Worm (Caenorhabditis elegans): Measurements from ENCODE around the gene dsc-1.

The dsc-1 gene

ce11 chrX:15036287-15036686, 1.7 kb upstream of the dsc-1 start (continued):
- TF ChIP-seq ZK185.1 (tag; optimal IDR thresholded peaks at IDR 0.05; ENCODE audit: poor library complexity, severe bottlenecking) (peak; percentile 19), nhr-179 (tag; optimal IDR thresholded peaks at IDR 0.05) (no peak)

ce11 chrX:15035748-15036147, 1.1 kb upstream of the dsc-1 start:
- TF ChIP-seq madf-10 (tag; optimal IDR thresholded peaks at IDR 0.05) (no peak), rpc-1 (optimal IDR thresholded peaks at IDR 0.05) (no peak), rpc-1 (tag; optimal IDR thresholded peaks at IDR 0.05) (no peak), F57C9.4 (tag; optimal IDR thresholded peaks at IDR 0.05) (no peak), C17E4.6 (GFP tag; IDR thresholded peaks at IDR 0.05) (no peak), sptf-2 (GFP tag; optimal IDR thresholded peaks at IDR 0.05) (no peak), B0035.1 (tag; optimal IDR thresholded peaks at IDR 0.05) (no peak), ztf-6 (GFP tag; IDR thresholded peaks at IDR 0.05) (no peak), atf-7 (tag; optimal IDR thresholded peaks at IDR 0.05) (no peak), snpc-1.3 (tag; optimal IDR thresholded peaks at IDR 0.05; ENCODE audit: insufficient read depth) (no peak), repo-1 (tag; optimal IDR thresholded peaks at IDR 0.05) (no peak), zfh-2 (GFP tag; conservative IDR thresholded peaks at IDR 0.05) (no peak), ama-1 (optimal IDR thresholded peaks at IDR 0.05) (no peak), ama-1 (GFP tag; optimal IDR thresholded peaks at IDR 0.05) (no peak), F10E7.11 (tag; optimal IDR thresholded peaks at IDR 0.05) (no peak), bed-1 (GFP tag; IDR thresholded peaks at IDR 0.05) (no peak), nhr-90 (tag; optimal IDR thresholded peaks at IDR 0.05) (no peak)

ce11 chrX:15027997-15028396, 6.6 kb downstream of the dsc-1 start:
- no peak for TF ChIP-seq lin-54 (GFP tag; optimal IDR thresholded peaks at IDR 0.05)
- no peak for TF ChIP-seq snpc-4 (GFP tag; optimal IDR thresholded peaks at IDR 0.05)
- TF ChIP-seq snpc-4 (tag; optimal IDR thresholded peaks at IDR 0.05) = peak in 2 of 4 experiments; percentile 54 to 75
- no peak for TF ChIP-seq Y95B8A.8 (GFP tag; IDR thresholded peaks at IDR 0.05)
- no peak for TF ChIP-seq ets-4 (GFP tag; optimal IDR thresholded peaks at IDR 0.05)
- no peak for TF ChIP-seq F33H1.4 (GFP tag; IDR thresholded peaks at IDR 0.05)
- no peak for TF ChIP-seq mxl-1 (tag; optimal IDR thresholded peaks at IDR 0.05)
- TF ChIP-seq lin-35 (GFP tag; optimal IDR thresholded peaks at IDR 0.05) = no peak

ce11 chrX:15027566-15027965, 7.1 kb downstream of the dsc-1 start:
- no peak for TF ChIP-seq attf-3 (GFP tag; conservative IDR thresholded peaks at IDR 0.05)
- no peak for TF ChIP-seq lag-1 (GFP tag; IDR thresholded peaks at IDR 0.05)
- no peak for TF ChIP-seq Y53G8AR.9 (GFP tag; conservative IDR thresholded peaks at IDR 0.05)
- TF ChIP-seq lin-54 (GFP tag; optimal IDR thresholded peaks at IDR 0.05) = no peak
- TF ChIP-seq ceh-58 (GFP tag; IDR thresholded peaks at IDR 0.05) = no peak
- TF ChIP-seq F52B5.7 (tag; optimal IDR thresholded peaks at IDR 0.05) = no peak
- TF ChIP-seq gei-17 (GFP tag; optimal IDR thresholded peaks at IDR 0.05) = no peak
- no peak for TF ChIP-seq Y79H2A.3 (GFP tag; conservative IDR thresholded peaks at IDR 0.05)
- TF ChIP-seq F33H1.4 (GFP tag; IDR thresholded peaks at IDR 0.05) = no peak
- no peak for TF ChIP-seq B0336.3 (GFP tag; IDR thresholded peaks at IDR 0.05)
- no peak for TF ChIP-seq D2030.7 (GFP tag; IDR thresholded peaks at IDR 0.05)
- no peak for TF ChIP-seq mxl-1 (tag; optimal IDR thresholded peaks at IDR 0.05)
- TF ChIP-seq hlh-26 (GFP tag; conservative IDR thresholded peaks at IDR 0.05) = no peak
- TF ChIP-seq snpc-1.3 (tag; optimal IDR thresholded peaks at IDR 0.05; ENCODE audit: insufficient read depth) = no peak
- TF ChIP-seq K11D2.4 (GFP tag; IDR thresholded peaks at IDR 0.05) = no peak
- TF ChIP-seq F22D6.2 (tag; optimal IDR thresholded peaks at IDR 0.05) = no peak
